Fruit fly (Drosophila melanogaster): ENCODE data around the gene CG10973.
A peak's percentile ranks its signal among the peaks of the same experiment; 100 is the strongest.

Gene CG10973

DNA sequence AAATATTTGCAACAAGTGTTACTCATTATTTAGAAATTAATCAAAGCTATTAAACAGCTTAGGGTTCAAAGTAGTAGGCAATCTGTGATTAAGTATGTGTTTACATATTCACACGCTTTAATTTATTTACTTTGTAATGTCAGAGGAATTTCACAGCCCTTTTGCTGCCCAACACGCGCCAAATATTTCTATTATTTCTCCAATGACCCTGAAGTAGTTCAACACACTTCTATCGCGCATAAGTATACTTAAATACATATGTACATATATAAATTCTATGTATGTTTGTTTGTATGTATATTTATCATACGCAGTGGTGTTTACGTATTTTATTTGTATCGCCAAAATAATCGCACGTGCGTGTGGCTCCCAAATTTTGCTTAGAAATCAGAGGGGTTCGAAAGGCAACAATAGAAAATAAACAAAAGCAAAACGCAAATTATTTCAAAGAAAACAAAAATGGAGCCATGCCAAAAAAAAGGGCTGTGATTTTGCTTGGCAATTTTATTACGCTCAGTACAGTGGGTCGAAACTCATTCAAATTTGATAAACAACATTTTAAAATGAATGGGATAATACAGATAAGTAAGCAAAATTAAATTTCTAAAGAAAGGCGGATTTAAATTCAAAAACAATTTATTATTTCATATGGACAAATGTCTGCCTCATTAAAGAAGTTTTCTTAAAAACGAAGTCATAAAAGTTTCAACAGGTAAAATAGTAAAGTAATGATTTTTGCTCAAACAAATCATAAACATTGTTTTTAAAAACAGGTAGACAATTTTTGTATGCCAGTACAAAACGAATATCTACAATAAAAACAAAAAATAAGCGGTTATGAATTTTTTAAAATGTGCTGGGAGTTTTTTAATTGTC lies 48.8 kb upstream of the CG10973 start (continued):
- TF ChIP-seq br (optimal IDR thresholded peaks at IDR 0.05), result no peak
- TF ChIP-seq YL-1 (GFP tag; optimal IDR thresholded peaks at IDR 0.05), result no peak
- TF ChIP-seq CoRest (tag; optimal IDR thresholded peaks at IDR 0.05), result peak; percentile 69
- TF ChIP-seq HmgD (GFP tag; optimal IDR thresholded peaks at IDR 0.05), result no peak
- peak; percentile 16 for TF ChIP-seq CG1233 (GFP tag; optimal IDR thresholded peaks at IDR 0.05)
- TF ChIP-seq D19A (tag; optimal IDR thresholded peaks at IDR 0.05), result no peak
- peak; percentile 53; the same call in 1 of the 2 replicates for TF ChIP-seq lmd (GFP tag; IDR thresholded peaks at IDR 0.05)
- no peak for TF ChIP-seq HHEX (GFP tag; optimal IDR thresholded peaks at IDR 0.05)
- no peak for TF ChIP-seq Usf (GFP tag; optimal IDR thresholded peaks at IDR 0.05)
- no peak; the same call in 1 of the 2 replicates for TF ChIP-seq CG16779 (GFP tag; IDR thresholded peaks at IDR 0.05)
- peak; percentile 84 for TF ChIP-seq sens (GFP tag)
- no peak for TF ChIP-seq Scr (GFP tag; IDR thresholded peaks at IDR 0.05; ENCODE audit: partially characterized antibody)
- TF ChIP-seq CG7271 (tag; optimal IDR thresholded peaks at IDR 0.05), result no peak
- TF ChIP-seq twi (tag; optimal IDR thresholded peaks at IDR 0.05), result no peak
- no peak for TF ChIP-seq CG14860 (GFP tag; IDR thresholded peaks at IDR 0.05; ENCODE audit: partially characterized antibody)
- peak; percentile 2 for TF ChIP-seq Blimp-1 (GFP tag; optimal IDR thresholded peaks at IDR 0.05)
- no peak for TF ChIP-seq ERR (GFP tag; optimal IDR thresholded peaks at IDR 0.05)
- TF ChIP-seq CG3163 (GFP tag; optimal IDR thresholded peaks at IDR 0.05), result no peak
- TF ChIP-seq CG11398 (GFP tag; optimal IDR thresholded peaks at IDR 0.05), result no peak
- TF ChIP-seq CG34224 (GFP tag; IDR thresholded peaks at IDR 0.05; ENCODE audit: partially characterized antibody), result no peak
- 0 out of 2 replicates have a peak, but pooled peaks have one; percentile 21 for TF ChIP-seq stc (GFP tag; IDR thresholded peaks at IDR 0.05)
- TF ChIP-seq CG8089 (GFP tag; optimal IDR thresholded peaks at IDR 0.05), result no peak
- TF ChIP-seq CG9609 (GFP tag; optimal IDR thresholded peaks at IDR 0.05), result no peak
- TF ChIP-seq HLH3B (GFP tag; IDR thresholded peaks at IDR 0.05), result no peak
- TF ChIP-seq NfI (GFP tag; optimal IDR thresholded peaks at IDR 0.05), result no peak
- TF ChIP-seq CG1602 (GFP tag; optimal IDR thresholded peaks at IDR 0.05), result no peak
- TF ChIP-seq ash1 (GFP tag; optimal IDR thresholded peaks at IDR 0.05), result no peak
- peak; percentile 24 for TF ChIP-seq CG6654 (GFP tag; optimal IDR thresholded peaks at IDR 0.05)
- no peak for TF ChIP-seq hkb (optimal IDR thresholded peaks at IDR 0.05)
- no peak for TF ChIP-seq hkb (GFP tag; IDR thresholded peaks at IDR 0.05)
- no peak for TF ChIP-seq MTF-1 (GFP tag; optimal IDR thresholded peaks at IDR 0.05; ENCODE audit: borderline replicate concordance)
- TF ChIP-seq gt (GFP tag; IDR thresholded peaks at IDR 0.05), result no peak
- no peak for TF ChIP-seq cg (GFP tag; optimal IDR thresholded peaks at IDR 0.05)
- no peak for TF ChIP-seq CG7963 (GFP tag; IDR thresholded peaks at IDR 0.05; ENCODE audit: partially characterized antibody)
- no peak for TF ChIP-seq Optix (GFP tag; IDR thresholded peaks at IDR 0.05)
- no peak for TF ChIP-seq fd102C (GFP tag; optimal IDR thresholded peaks at IDR 0.05)
- TF ChIP-seq sc (optimal IDR thresholded peaks at IDR 0.05), result no peak
- TF ChIP-seq sc (GFP tag; optimal IDR thresholded peaks at IDR 0.05), result no peak
- TF ChIP-seq disco-r (GFP tag; optimal IDR thresholded peaks at IDR 0.05), result no peak
- TF ChIP-seq CG13123 (GFP tag; optimal IDR thresholded peaks at IDR 0.05), result no peak
- peak; percentile 48 for TF ChIP-seq CG4424 (GFP tag; optimal IDR thresholded peaks at IDR 0.05)
- no peak for TF ChIP-seq seq (GFP tag; IDR thresholded peaks at IDR 0.05)
- TF ChIP-seq HLHmδ (GFP tag; optimal IDR thresholded peaks at IDR 0.05), result no peak
- TF ChIP-seq unpg (GFP tag; optimal IDR thresholded peaks at IDR 0.05), result peak; percentile 49
- no peak for TF ChIP-seq ftz-f1 (GFP tag; optimal IDR thresholded peaks at IDR 0.05)
- TF ChIP-seq luna (GFP tag; optimal IDR thresholded peaks at IDR 0.05), result peak; percentile 37
- no peak for TF ChIP-seq Gsc (GFP tag; IDR thresholded peaks at IDR 0.05)
- no peak for TF ChIP-seq nerfin-2 (GFP tag; IDR thresholded peaks at IDR 0.05; ENCODE audit: partially characterized antibody)
- 0 out of 2 replicates have a peak, but pooled peaks have one; percentile 30 for TF ChIP-seq Oaz (GFP tag; IDR thresholded peaks at IDR 0.05)
- TF ChIP-seq Adf1 (GFP tag; IDR thresholded peaks at IDR 0.05), result no peak

Measured in whole organism, embryonic.